Worm (Caenorhabditis elegans) whole organism, young adult: ENCODE results near the gene srt-35.
"Not testable (repeated sequence)": the region's sequence is repeated elsewhere in the genome, so short reads cannot be mapped to it uniquely, and the experiment has no call there.

Source experiments
- C06A6.2 ChIP-seq: fragments of 200-800 bp; sonication (Bioruptor generic); conservative IDR thresholded peaks from 2 replicates; pipeline ENCODE4 v1.3.6; 2022; ENCODE audit warnings: missing genetic modification characterization, missing compliant biosample characterization
- F22D6.2 ChIP-seq: sonication (generic microtip); optimal IDR thresholded peaks from 2 replicates; lab custom pipeline; 2016; ENCODE audit warnings: mild to moderate bottlenecking, missing genetic modification characterization, missing compliant biosample characterization
- F23B12.7 ChIP-seq: sonication (generic microtip); optimal IDR thresholded peaks from 2 replicates; lab custom pipeline; 2017; ENCODE audit warnings: missing genetic modification characterization, mild to moderate bottlenecking, missing compliant biosample characterization, antibody characterized with exemption, moderate library complexity; ENCODE audit not compliant: insufficient read depth
- Y53G8AR.9 ChIP-seq: fragments of 200-800 bp; sonication (Bioruptor generic); conservative IDR thresholded peaks from 2 replicates; pipeline ENCODE4 v1.3.6; 2022; ENCODE audit warnings: missing genetic modification reagents, missing genetic modification characterization, missing compliant biosample characterization
- cebp-2 ChIP-seq: fragments of 200-800 bp; sonication (Bioruptor generic); IDR thresholded peaks from 2 replicates; pipeline ENCODE4 v1.3.6; 2022; ENCODE audit warnings: missing genetic modification characterization, missing compliant biosample characterization
- ets-4 ChIP-seq: fragments of 200-800 bp; sonication (Bioruptor generic); optimal IDR thresholded peaks from 2 replicates; lab custom pipeline; 2018; ENCODE audit warnings: mild to moderate bottlenecking, missing genetic modification characterization, missing compliant biosample characterization
- hlh-12 ChIP-seq: sonication (generic microtip); optimal IDR thresholded peaks from 2 replicates; lab custom pipeline; 2016; ENCODE audit warnings: missing genetic modification characterization, missing compliant biosample characterization
- hlh-26 ChIP-seq: fragments of 200-800 bp; sonication (Bioruptor generic); conservative IDR thresholded peaks from 2 replicates; pipeline ENCODE4 v1.3.6; 2022; ENCODE audit warnings: missing genetic modification reagents, missing genetic modification characterization, missing compliant biosample characterization
- hsf-1 ChIP-seq: fragments of 200-800 bp; sonication (Bioruptor generic); IDR thresholded peaks from 2 replicates; pipeline ENCODE4 v1.3.6; 2022; ENCODE audit warnings: missing genetic modification reagents, missing genetic modification characterization, missing compliant biosample characterization
- pha-4 ChIP-seq: fragments of 150-350 bp; sonication (generic microtip); optimal IDR thresholded peaks from 2 replicates; lab custom pipeline; 2014; ENCODE audit warnings: missing biosample characterization, missing genetic modification reagents, missing genetic modification characterization
- snpc-3.4 ChIP-seq: sonication (generic microtip); optimal IDR thresholded peaks from 2 replicates; lab custom pipeline; 2017; ENCODE audit warnings: missing genetic modification characterization, mild to moderate bottlenecking, missing compliant biosample characterization, antibody characterized with exemption, moderate library complexity, missing genotype, missing genetic modification reagents
- snpc-4 ChIP-seq, 5 experiments: fragments of 150-350 bp in 1 of 5; sonication (generic microtip) in 4 of 5; optimal IDR thresholded peaks; 2 replicates each; lab custom pipeline; 2014 to 2018; ENCODE audit warnings: missing genetic modification characterization in 5 of 5, missing biosample characterization in 3 of 5, antibody characterized with exemption in 2 of 5, mild to moderate bottlenecking in 2 of 5, missing compliant biosample characterization in 2 of 5, missing genotype in 2 of 5, moderate library complexity in 2 of 5, missing genetic modification reagents in 1 of 5
- unc-130 ChIP-seq: sonication (generic microtip); optimal IDR thresholded peaks from 2 replicates; lab custom pipeline; 2016; ENCODE audit warnings: missing genetic modification reagents, missing genetic modification characterization, missing compliant biosample characterization

ce11 chrV:4310414-4310813 is 46.0 kb upstream of the srt-35 start:
- not testable (repeated sequence) for TF ChIP-seq pha-4 (tag; lab: Kevin White, UChicago); hlh-26 (GFP tag; lab: Robert Waterston, UW); F23B12.7 (tag; lab: Kevin White, UChicago); Y53G8AR.9 (GFP tag; lab: Robert Waterston, UW); hsf-1 (GFP tag; lab: Robert Waterston, UW); cebp-2 (GFP tag; lab: Robert Waterston, UW); snpc-4 (GFP tag; optimal IDR thresholded peaks at IDR 0.05; lab: Kevin White, UChicago); snpc-4 (tag; optimal IDR thresholded peaks at IDR 0.05; lab: Kevin White, UChicago); snpc-3.4 (tag; lab: Kevin White, UChicago); ets-4 (GFP tag; lab: Kevin White, UChicago); F22D6.2 (tag; lab: Kevin White, UChicago); hlh-12 (tag; lab: Kevin White, UChicago); unc-130 (GFP tag; lab: Kevin White, UChicago); C06A6.2 (GFP tag; lab: Robert Waterston, UW)
